Worm (Caenorhabditis elegans) whole organism, late embryonic: ENCODE data around the gene grl-1.

ENCODE experiments used
- C08G9.2 ChIP-seq: sonication (generic microtip); optimal IDR thresholded peaks from 2 replicates; lab custom pipeline; 2016; ENCODE audit warnings: mild to moderate bottlenecking, missing genetic modification characterization, moderate library complexity, missing compliant biosample characterization
- F13H6.1 ChIP-seq: sonication (generic microtip); optimal IDR thresholded peaks from 2 replicates; lab custom pipeline; 2016; ENCODE audit warnings: missing genetic modification characterization, missing compliant biosample characterization
- T23F11.4 ChIP-seq: fragments of 200-800 bp; sonication (Bioruptor generic); optimal IDR thresholded peaks from 2 replicates; lab custom pipeline; 2018; ENCODE audit warnings: mild to moderate bottlenecking, missing genetic modification characterization, missing compliant biosample characterization
- ama-1 ChIP-seq: fragments of 150-350 bp; optimal IDR thresholded peaks from 2 replicates; lab custom pipeline; 2014
- ceh-19 ChIP-seq: fragments of 200-800 bp; sonication (Bioruptor generic); optimal IDR thresholded peaks from 2 replicates; lab custom pipeline; 2018; ENCODE audit warnings: mild to moderate bottlenecking, missing genetic modification characterization, missing compliant biosample characterization
- ceh-2 ChIP-seq: sonication (generic microtip); optimal IDR thresholded peaks from 2 replicates; lab custom pipeline; 2016; ENCODE audit warnings: missing genotype, missing genetic modification characterization, missing compliant biosample characterization
- ceh-22 ChIP-seq: sonication (generic microtip); optimal IDR thresholded peaks from 2 replicates; lab custom pipeline; 2017; ENCODE audit warnings: missing biosample characterization, missing genetic modification characterization
- ceh-24 ChIP-seq: sonication (generic microtip); optimal IDR thresholded peaks from 2 replicates; lab custom pipeline; 2016; ENCODE audit warnings: mild to moderate bottlenecking, missing genetic modification characterization, missing compliant biosample characterization
- ceh-34 ChIP-seq: sonication (generic microtip); optimal IDR thresholded peaks from 2 replicates; lab custom pipeline; 2016; ENCODE audit warnings: mild to moderate bottlenecking, missing genetic modification characterization, missing compliant biosample characterization
- ceh-45 ChIP-seq: fragments of 200-800 bp; sonication (Bioruptor generic); IDR thresholded peaks from 2 replicates; pipeline ENCODE4 v1.3.6; 2022; ENCODE audit warnings: missing genetic modification reagents, missing genetic modification characterization, missing compliant biosample characterization
- ceh-48 ChIP-seq: sonication (generic microtip); optimal IDR thresholded peaks from 2 replicates; lab custom pipeline; 2016; ENCODE audit warnings: missing genetic modification characterization, inconsistent platforms, missing compliant biosample characterization
- ceh-6 ChIP-seq: fragments of 200-800 bp; sonication (Bioruptor generic); optimal IDR thresholded peaks from 2 replicates; lab custom pipeline; 2018; ENCODE audit warnings: mild to moderate bottlenecking, missing genetic modification characterization, missing compliant biosample characterization
- ceh-9 ChIP-seq: sonication (generic microtip); optimal IDR thresholded peaks from 2 replicates; lab custom pipeline; 2016; ENCODE audit warnings: mild to moderate bottlenecking, missing genetic modification characterization, inconsistent platforms, missing compliant biosample characterization
- che-1 ChIP-seq: sonication (generic microtip); optimal IDR thresholded peaks from 2 replicates; lab custom pipeline; 2016; ENCODE audit warnings: mild to moderate bottlenecking, missing genetic modification characterization, missing compliant biosample characterization
- dve-1 ChIP-seq: sonication (generic microtip); optimal IDR thresholded peaks from 2 replicates; lab custom pipeline; 2017; ENCODE audit warnings: antibody characterized with exemption, mild to moderate bottlenecking, missing genetic modification characterization, missing compliant biosample characterization
- elt-2 ChIP-seq: sonication (generic microtip); optimal IDR thresholded peaks from 2 replicates; lab custom pipeline; 2016; ENCODE audit warnings: missing genetic modification reagents, missing genetic modification characterization, missing compliant biosample characterization
- elt-4 ChIP-seq: sonication (generic microtip); optimal IDR thresholded peaks from 2 replicates; lab custom pipeline; 2016; ENCODE audit warnings: missing genetic modification characterization, missing compliant biosample characterization
- ets-4 ChIP-seq: sonication (generic microtip); optimal IDR thresholded peaks from 2 replicates; lab custom pipeline; 2016; ENCODE audit warnings: missing genetic modification characterization, missing compliant biosample characterization
- fax-1 ChIP-seq: sonication (generic microtip); optimal IDR thresholded peaks from 2 replicates; lab custom pipeline; 2016; ENCODE audit warnings: missing genotype, missing genetic modification characterization, missing compliant biosample characterization
- fkh-6 ChIP-seq: sonication (generic microtip); optimal IDR thresholded peaks from 2 replicates; lab custom pipeline; 2016; ENCODE audit warnings: missing genetic modification characterization, missing compliant biosample characterization
- gmeb-2 ChIP-seq: sonication (generic microtip); optimal IDR thresholded peaks from 2 replicates; lab custom pipeline; 2016; ENCODE audit warnings: missing genetic modification characterization, inconsistent platforms, missing compliant biosample characterization
- hlh-13 ChIP-seq: fragments of 200-800 bp; sonication (Bioruptor generic); optimal IDR thresholded peaks from 2 replicates; lab custom pipeline; 2018; ENCODE audit warnings: mild to moderate bottlenecking, missing genetic modification characterization, missing compliant biosample characterization
- hlh-15 ChIP-seq: sonication (generic microtip); optimal IDR thresholded peaks from 2 replicates; lab custom pipeline; 2016; ENCODE audit warnings: missing genetic modification characterization, missing compliant biosample characterization
- hlh-6 ChIP-seq: sonication (generic microtip); optimal IDR thresholded peaks from 2 replicates; lab custom pipeline; 2016; ENCODE audit warnings: missing genotype, missing genetic modification characterization, missing compliant biosample characterization
- hlh-8 ChIP-seq: sonication (generic microtip); optimal IDR thresholded peaks from 2 replicates; lab custom pipeline; 2016; ENCODE audit warnings: missing genotype, missing genetic modification characterization, missing compliant biosample characterization
- lim-6 ChIP-seq: sonication (generic microtip); optimal IDR thresholded peaks from 2 replicates; lab custom pipeline; 2016; ENCODE audit warnings: missing genetic modification characterization, missing compliant biosample characterization
- madf-2 ChIP-seq: sonication (generic microtip); optimal IDR thresholded peaks from 2 replicates; lab custom pipeline; 2017; ENCODE audit warnings: missing genetic modification characterization, missing compliant biosample characterization
- nfya-1 ChIP-seq: sonication (generic microtip); optimal IDR thresholded peaks from 2 replicates; lab custom pipeline; 2017; ENCODE audit warnings: missing genetic modification characterization, mild to moderate bottlenecking, missing compliant biosample characterization, antibody characterized with exemption, moderate library complexity
- nhr-11 ChIP-seq: fragments of 150-350 bp; optimal IDR thresholded peaks from 2 replicates; lab custom pipeline; 2014; ENCODE audit warnings: missing biosample characterization, missing genetic modification characterization
- pat-9 ChIP-seq: fragments of 200-800 bp; sonication (Bioruptor generic); optimal IDR thresholded peaks from 2 replicates; lab custom pipeline; 2018; ENCODE audit warnings: mild to moderate bottlenecking, missing genetic modification characterization, moderate library complexity, missing compliant biosample characterization
- pax-1 ChIP-seq: fragments of 150-350 bp; optimal IDR thresholded peaks from 2 replicates; lab custom pipeline; 2014; ENCODE audit warnings: missing biosample characterization, missing genetic modification characterization
- pha-4 ChIP-seq: fragments of 150-350 bp; optimal IDR thresholded peaks from 2 replicates; lab custom pipeline; 2018; ENCODE audit warnings: missing biosample characterization, missing genetic modification reagents, missing genetic modification characterization
- ref-2 ChIP-seq: sonication (generic microtip); optimal IDR thresholded peaks from 2 replicates; lab custom pipeline; 2016; ENCODE audit warnings: missing genetic modification characterization, missing compliant biosample characterization
- rnt-1 ChIP-seq: sonication (generic microtip); optimal IDR thresholded peaks from 2 replicates; lab custom pipeline; 2016; ENCODE audit warnings: missing genetic modification characterization, missing compliant biosample characterization
- sox-2 ChIP-seq: fragments of 200-800 bp; sonication (Bioruptor generic); IDR thresholded peaks from 2 replicates; pipeline ENCODE4 v1.3.6; 2022; ENCODE audit warnings: missing genetic modification reagents, missing genetic modification characterization, missing compliant biosample characterization
- sox-4 ChIP-seq: sonication (generic microtip); optimal IDR thresholded peaks from 2 replicates; lab custom pipeline; 2017; ENCODE audit warnings: mild to moderate bottlenecking, missing genetic modification characterization, inconsistent platforms, missing compliant biosample characterization
- syd-9 ChIP-seq: sonication (generic microtip); optimal IDR thresholded peaks from 2 replicates; lab custom pipeline; 2016; ENCODE audit warnings: mild to moderate bottlenecking, missing genetic modification characterization, moderate library complexity, missing compliant biosample characterization
- tbx-2 ChIP-seq: sonication (generic microtip); optimal IDR thresholded peaks from 2 replicates; lab custom pipeline; 2016; ENCODE audit warnings: missing genetic modification characterization, missing compliant biosample characterization
- tbx-7 ChIP-seq: sonication (generic microtip); optimal IDR thresholded peaks from 2 replicates; lab custom pipeline; 2016; ENCODE audit warnings: missing genotype, missing genetic modification characterization, missing compliant biosample characterization
- unc-42 ChIP-seq: sonication (generic microtip); optimal IDR thresholded peaks from 2 replicates; lab custom pipeline; 2016; ENCODE audit warnings: missing genotype, missing genetic modification characterization, missing compliant biosample characterization
- unc-55 ChIP-seq: sonication (generic microtip); optimal IDR thresholded peaks from 2 replicates; lab custom pipeline; 2017; ENCODE audit warnings: missing biosample characterization, missing genetic modification reagents, missing genetic modification characterization
- unc-86 ChIP-seq: sonication (generic microtip); optimal IDR thresholded peaks from 2 replicates; lab custom pipeline; 2016; ENCODE audit warnings: missing genetic modification characterization, missing compliant biosample characterization
- zip-5 ChIP-seq: sonication (generic microtip); optimal IDR thresholded peaks from 2 replicates; lab custom pipeline; 2016; ENCODE audit warnings: missing genetic modification characterization, missing compliant biosample characterization
- ztf-16 ChIP-seq: sonication (generic microtip); optimal IDR thresholded peaks from 2 replicates; lab custom pipeline; 2017; ENCODE audit warnings: missing genetic modification characterization, missing compliant biosample characterization

The grl-1 gene

ce11 chrV:5533755-5534154, at the start of gene grl-1:
Gene grl-1 (minus strand): TSS chrV:5533855.
- no peak for TF ChIP-seq ceh-2 (tag; lab: Kevin White, UChicago)
- TF ChIP-seq F13H6.1, result no peak
- TF ChIP-seq tbx-7 (tag; lab: Kevin White, UChicago), result no peak
- TF ChIP-seq nfya-1 (tag; lab: Kevin White, UChicago), result no peak
- TF ChIP-seq, all 69 proteins: peak for 0

ce11 chrV:5582860-5583259, 49.2 kb upstream of the grl-1 start:
- TF ChIP-seq tbx-7 (tag; lab: Kevin White, UChicago) (no peak), hlh-6 (tag; lab: Kevin White, UChicago) (no peak), unc-55 (GFP tag; lab: Kevin White, UChicago) (peak; percentile 46), ets-4 (tag; lab: Kevin White, UChicago) (no peak), ceh-6 (GFP tag; lab: Kevin White, UChicago) (no peak), ceh-34 (no peak), ceh-2 (tag; lab: Kevin White, UChicago) (no peak)

DNA sequence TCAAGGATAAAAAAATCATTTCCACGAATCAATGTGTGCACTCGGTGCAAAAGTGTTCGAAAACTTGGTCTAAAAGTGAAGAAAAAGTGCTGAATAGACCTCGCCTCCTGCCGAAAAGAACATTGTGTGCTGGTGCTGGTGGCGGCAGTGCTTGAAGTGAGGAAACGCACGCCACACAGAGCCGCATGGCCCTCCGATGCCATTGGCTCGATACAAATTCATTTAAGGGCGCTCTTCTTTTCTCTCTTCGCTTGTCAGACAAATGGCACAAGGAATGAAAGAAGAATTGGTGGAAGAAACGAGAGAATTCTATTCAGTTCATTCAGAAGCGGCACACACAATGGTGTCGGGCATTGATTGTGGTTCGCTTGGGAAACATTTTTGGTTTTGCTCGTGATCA, 48.7 kb upstream of the grl-1 start:
- TF ChIP-seq nfya-1 (tag; lab: Kevin White, UChicago), result peak; percentile 35
- no peak for TF ChIP-seq hlh-13 (GFP tag; lab: Kevin White, UChicago)
- peak; percentile 82 for TF ChIP-seq unc-42 (tag; lab: Kevin White, UChicago)
- TF ChIP-seq ama-1 (lab: Kevin White, UChicago), result no peak
- TF ChIP-seq, all 69 proteins: peak for 2

- TF ChIP-seq ceh-34 (no peak), hlh-15 (no peak), madf-2 (tag; lab: Kevin White, UChicago) (no peak), zip-5 (tag; lab: Kevin White, UChicago) (no peak)
These were observed 47.7 kb upstream of the grl-1 start, which contains the start of gene klc-2 for ce11 chrV:5581312-5581711. Gene klc-2 (minus strand): TSS chrV:5581412.

ce11 chrV:5580517-5580916, 46.9 kb upstream of the grl-1 start:
- TF ChIP-seq unc-86, result no peak
- TF ChIP-seq ceh-6 (GFP tag; lab: Kevin White, UChicago), result no peak
- no peak for TF ChIP-seq elt-2 (tag; lab: Kevin White, UChicago)
- peak; percentile 21 for TF ChIP-seq pax-1 (tag; lab: Kevin White, UChicago)
- no peak for TF ChIP-seq ztf-16 (tag; lab: Kevin White, UChicago)
- TF ChIP-seq elt-4, result no peak
- TF ChIP-seq hlh-8 (tag; lab: Kevin White, UChicago), result no peak
- TF ChIP-seq zip-5 (tag; lab: Kevin White, UChicago), result no peak
- TF ChIP-seq ceh-22, result no peak
- TF ChIP-seq ets-4 (tag; lab: Kevin White, UChicago), result no peak
- no peak for TF ChIP-seq sox-4 (tag; lab: Kevin White, UChicago)
- no peak for TF ChIP-seq ceh-34
- no peak for TF ChIP-seq che-1 (tag; lab: Kevin White, UChicago)
- TF ChIP-seq T23F11.4 (GFP tag; lab: Kevin White, UChicago), result no peak
- TF ChIP-seq C08G9.2, result no peak
- TF ChIP-seq ref-2 (tag; lab: Kevin White, UChicago), result peak; percentile 6
- TF ChIP-seq gmeb-2 (tag; lab: Kevin White, UChicago), result no peak
- TF ChIP-seq ceh-45 (GFP tag; lab: Robert Waterston, UW), result no peak
- no peak for TF ChIP-seq fax-1 (tag; lab: Kevin White, UChicago)
- no peak for TF ChIP-seq lim-6
- peak; percentile 46 for TF ChIP-seq ceh-2 (tag; lab: Kevin White, UChicago)
- no peak for TF ChIP-seq pha-4 (tag; lab: Kevin White, UChicago)
- peak; percentile 31 for TF ChIP-seq tbx-2 (tag; lab: Kevin White, UChicago)
- peak; percentile 30 for TF ChIP-seq unc-42 (tag; lab: Kevin White, UChicago)
- no peak for TF ChIP-seq rnt-1 (tag; lab: Kevin White, UChicago)
- no peak for TF ChIP-seq nhr-11
- TF ChIP-seq ceh-48 (tag; lab: Kevin White, UChicago), result peak; percentile 80
- TF ChIP-seq ceh-19, result no peak
- no peak for TF ChIP-seq ceh-24
- peak; percentile 40; the same call in 1 of the 2 replicates for TF ChIP-seq sox-2
- no peak for TF ChIP-seq fkh-6 (tag; lab: Kevin White, UChicago)
- no peak for TF ChIP-seq dve-1 (tag; lab: Kevin White, UChicago)
- peak; percentile 38 for TF ChIP-seq unc-55 (GFP tag; lab: Kevin White, UChicago)
- no peak for TF ChIP-seq ceh-9
- TF ChIP-seq syd-9 (tag; lab: Kevin White, UChicago), result no peak
- no peak for TF ChIP-seq pat-9
- TF ChIP-seq hlh-13 (GFP tag; lab: Kevin White, UChicago), result no peak
